Fruit fly (Drosophila melanogaster) Kc167 (cell line): ENCODE results near the gene Hsp67Ba.

Source experiments
- Myc ChIP-seq: fragments of >200 bp; optimal IDR thresholded peaks from 2 replicates; lab custom pipeline; 2017; ENCODE audit warnings: missing external identifiers
- Sin3A ChIP-seq: fragments of >200 bp; optimal IDR thresholded peaks from 2 replicates; lab custom pipeline; 2018; ENCODE audit warnings: missing external identifiers
- h ChIP-seq: fragments of >200 bp; optimal IDR thresholded peaks from 3 replicates; lab custom pipeline; 2018; ENCODE audit warnings: missing external identifiers
- insv ChIP-seq: fragments of >200 bp; optimal IDR thresholded peaks from 3 replicates; lab custom pipeline; 2018; ENCODE audit warnings: missing external identifiers
- psq ChIP-seq: fragments of >200 bp; optimal IDR thresholded peaks from 2 replicates; lab custom pipeline; 2017; ENCODE audit warnings: missing external identifiers
- ttk ChIP-seq: sonication (Bioruptor generic); optimal IDR thresholded peaks from 2 replicates; lab custom pipeline; 2017; ENCODE audit warnings: missing external identifiers

Hsp67Ba gene

dm6 chr3L:9333745-9334382, 45.5 kb downstream of the Hsp67Ba start, which contains the start of gene PGRP-LA:
TSS of gene PGRP-LA (plus strand) at chr3L:9334332.
- TF ChIP-seq psq (lab: Kevin White, UChicago): no peak
- TF ChIP-seq Sin3A (lab: Kevin White, UChicago): no peak
- TF ChIP-seq Myc (lab: Kevin White, UChicago): no peak
- TF ChIP-seq h (lab: Kevin White, UChicago): no peak
- no peak for TF ChIP-seq ttk
- TF ChIP-seq insv (lab: Kevin White, UChicago): no peak
